Fruit fly (Drosophila melanogaster) whole organism, prepupa: ENCODE data around the gene COX7AL2.

Experiments
- CG10631 ChIP-seq: fragments of 200-800 bp; sonication (Bioruptor generic); optimal IDR thresholded peaks from 2 replicates; lab custom pipeline; 2016; ENCODE audit warnings: missing biosample characterization, missing genetic modification characterization
- CG10669 ChIP-seq: fragments of 200-800 bp; sonication (Bioruptor generic); optimal IDR thresholded peaks from 3 replicates; lab custom pipeline; 2018; ENCODE audit warnings: missing biosample characterization, mild to moderate bottlenecking, missing genetic modification characterization, moderate library complexity
- CG11294 ChIP-seq: fragments of 200-800 bp; sonication (Bioruptor generic); IDR thresholded peaks from 2 replicates; pipeline ENCODE4 v1.3.6; 2022; ENCODE audit warnings: missing biosample characterization, missing genetic modification characterization
- CG11762 ChIP-seq: fragments of 200-800 bp; sonication (Bioruptor generic); optimal IDR thresholded peaks from 3 replicates; lab custom pipeline; 2016; ENCODE audit warnings: missing biosample characterization, missing genetic modification characterization; ENCODE audit not compliant: insufficient read depth
- CG11902 ChIP-seq: fragments of 200-800 bp; sonication (Bioruptor generic); optimal IDR thresholded peaks from 3 replicates; lab custom pipeline; 2016; ENCODE audit warnings: missing biosample characterization, missing genetic modification characterization
- CG16779 ChIP-seq: fragments of 200-800 bp; sonication (Bioruptor generic); optimal IDR thresholded peaks from 3 replicates; lab custom pipeline; 2017; ENCODE audit warnings: missing biosample characterization, mild to moderate bottlenecking, missing genetic modification characterization
- CG3032 ChIP-seq: fragments of 200-800 bp; optimal IDR thresholded peaks from 2 replicates; lab custom pipeline; 2019; ENCODE audit warnings: missing biosample characterization, mild to moderate bottlenecking, missing genetic modification characterization, moderate library complexity
- CG31627 ChIP-seq: fragments of 200-800 bp; sonication (Bioruptor generic); optimal IDR thresholded peaks from 3 replicates; lab custom pipeline; 2016; ENCODE audit warnings: missing biosample characterization, missing genetic modification characterization
- CG32006 ChIP-seq: fragments of 200-800 bp; sonication (Bioruptor generic); optimal IDR thresholded peaks from 3 replicates; lab custom pipeline; 2017; ENCODE audit warnings: missing biosample characterization, mild to moderate bottlenecking, missing genetic modification characterization
- CG34406 ChIP-seq: fragments of 200-800 bp; sonication (Bioruptor generic); optimal IDR thresholded peaks from 3 replicates; lab custom pipeline; 2016; ENCODE audit warnings: missing biosample characterization, missing genetic modification characterization
- CG3919 ChIP-seq: fragments of 200-800 bp; sonication (Bioruptor generic); optimal IDR thresholded peaks from 3 replicates; lab custom pipeline; 2016; ENCODE audit warnings: missing biosample characterization, missing genetic modification characterization
- CG6276 ChIP-seq: fragments of 200-800 bp; sonication (Bioruptor generic); optimal IDR thresholded peaks from 2 replicates; lab custom pipeline; 2017; ENCODE audit warnings: missing biosample characterization, mild to moderate bottlenecking, missing genetic modification characterization
- CG6792 ChIP-seq: fragments of 200-800 bp; sonication (Bioruptor generic); optimal IDR thresholded peaks from 3 replicates; lab custom pipeline; 2016; ENCODE audit warnings: missing biosample characterization, missing genetic modification characterization
- CG6808 ChIP-seq: fragments of 200-800 bp; sonication (Bioruptor generic); optimal IDR thresholded peaks from 3 replicates; lab custom pipeline; 2017; ENCODE audit warnings: missing biosample characterization, missing genetic modification characterization, mild to moderate bottlenecking, moderate library complexity, missing genetic modification reagents
- CG6854 ChIP-seq: fragments of 200-800 bp; sonication (Bioruptor generic); optimal IDR thresholded peaks from 2 replicates; lab custom pipeline; 2017; ENCODE audit warnings: missing biosample characterization, mild to moderate bottlenecking, missing genetic modification characterization
- CG7368 ChIP-seq: fragments of 200-800 bp; sonication (Bioruptor generic); optimal IDR thresholded peaks from 3 replicates; lab custom pipeline; 2016; ENCODE audit warnings: missing biosample characterization, missing genetic modification characterization
- CG8119 ChIP-seq: fragments of 200-800 bp; sonication (Bioruptor generic); IDR thresholded peaks from 3 replicates; pipeline ENCODE4 v1.3.6; 2022; ENCODE audit warnings: missing biosample characterization, missing genetic modification characterization
- CG8319 ChIP-seq: fragments of 200-800 bp; sonication (Bioruptor generic); optimal IDR thresholded peaks from 3 replicates; lab custom pipeline; 2016; ENCODE audit warnings: missing biosample characterization, missing genetic modification characterization
- CG8632 ChIP-seq: fragments of 200-800 bp; sonication (Bioruptor generic); optimal IDR thresholded peaks from 3 replicates; lab custom pipeline; 2016; ENCODE audit warnings: missing biosample characterization, missing genetic modification characterization
- CG9139 ChIP-seq: fragments of 200-800 bp; sonication (Bioruptor generic); optimal IDR thresholded peaks from 3 replicates; lab custom pipeline; 2017; ENCODE audit warnings: missing biosample characterization, mild to moderate bottlenecking, missing genetic modification characterization
- Eip75B ChIP-seq: fragments of 200-800 bp; sonication (Bioruptor generic); optimal IDR thresholded peaks from 3 replicates; lab custom pipeline; 2016; ENCODE audit warnings: missing biosample characterization, missing genetic modification characterization
- Eip78C ChIP-seq: fragments of 200-800 bp; sonication (Bioruptor generic); peaks from one replicate; lab custom pipeline; 2016; ENCODE audit warnings: missing biosample characterization, missing genetic modification characterization
- Eip93F ChIP-seq: fragments of 200-800 bp; sonication (Bioruptor generic); optimal IDR thresholded peaks from 2 replicates; lab custom pipeline; 2016; ENCODE audit warnings: missing biosample characterization, mild to moderate bottlenecking, missing genetic modification characterization
- Ets96B ChIP-seq: fragments of 200-800 bp; optimal IDR thresholded peaks from 2 replicates; lab custom pipeline; 2019; ENCODE audit warnings: missing biosample characterization, mild to moderate bottlenecking, missing genetic modification characterization, moderate library complexity
- Gug ChIP-seq: fragments of 200-800 bp; sonication (Bioruptor generic); IDR thresholded peaks from 2 replicates; pipeline ENCODE4 v1.3.6; 2022; ENCODE audit warnings: missing biosample characterization, missing genetic modification characterization
- Hr38 ChIP-seq: sonication (Bioruptor generic); optimal IDR thresholded peaks from 2 replicates; lab custom pipeline; 2016; ENCODE audit warnings: missing biosample characterization, missing genetic modification characterization
- Hr39 ChIP-seq: fragments of 200-800 bp; sonication (Bioruptor generic); optimal IDR thresholded peaks from 2 replicates; lab custom pipeline; 2016; ENCODE audit warnings: missing biosample characterization, missing genetic modification characterization
- Hr4 ChIP-seq: fragments of 200-800 bp; sonication (Bioruptor generic); optimal IDR thresholded peaks from 3 replicates; lab custom pipeline; 2016; ENCODE audit warnings: missing biosample characterization, missing genetic modification characterization
- Lpt ChIP-seq: fragments of 200-800 bp; sonication (Bioruptor generic); optimal IDR thresholded peaks from 3 replicates; lab custom pipeline; 2016; ENCODE audit warnings: missing biosample characterization, missing genetic modification characterization
- OdsH ChIP-seq: fragments of 200-800 bp; sonication (Bioruptor generic); optimal IDR thresholded peaks from 3 replicates; lab custom pipeline; 2016; ENCODE audit warnings: missing biosample characterization, missing genetic modification characterization
- Smox ChIP-seq: fragments of 200-800 bp; sonication (Bioruptor generic); optimal IDR thresholded peaks from 3 replicates; lab custom pipeline; 2016; ENCODE audit warnings: missing biosample characterization, missing genetic modification characterization
- Sox102F ChIP-seq: fragments of 200-800 bp; sonication (Bioruptor generic); optimal IDR thresholded peaks from 2 replicates; lab custom pipeline; 2016; ENCODE audit warnings: missing biosample characterization, mild to moderate bottlenecking, missing genetic modification characterization
- Sox14 ChIP-seq: fragments of 200-800 bp; sonication (Bioruptor generic); optimal IDR thresholded peaks from 3 replicates; lab custom pipeline; 2016; ENCODE audit warnings: missing biosample characterization, missing genetic modification characterization
- Sox15 ChIP-seq: fragments of 200-800 bp; sonication (Bioruptor generic); optimal IDR thresholded peaks from 3 replicates; lab custom pipeline; 2016; ENCODE audit warnings: missing biosample characterization, missing genetic modification characterization
- achi ChIP-seq: fragments of 200-800 bp; sonication (Bioruptor generic); optimal IDR thresholded peaks from 3 replicates; lab custom pipeline; 2016; ENCODE audit warnings: missing biosample characterization, missing genetic modification characterization
- acj6 ChIP-seq: fragments of 200-800 bp; sonication (Bioruptor generic); optimal IDR thresholded peaks from 3 replicates; lab custom pipeline; 2016; ENCODE audit warnings: missing biosample characterization, missing genetic modification characterization
- cyc ChIP-seq: fragments of 200-800 bp; sonication (Bioruptor generic); optimal IDR thresholded peaks from 3 replicates; lab custom pipeline; 2016; ENCODE audit warnings: missing biosample characterization, missing genetic modification characterization
- dac ChIP-seq: fragments of 200-800 bp; sonication (Bioruptor generic); optimal IDR thresholded peaks from 2 replicates; lab custom pipeline; 2017; ENCODE audit warnings: missing biosample characterization, mild to moderate bottlenecking, missing genetic modification characterization
- dsx ChIP-seq: fragments of 200-800 bp; optimal IDR thresholded peaks from 3 replicates; lab custom pipeline; 2019; ENCODE audit warnings: missing biosample characterization, mild to moderate bottlenecking, missing genetic modification characterization, moderate library complexity; ENCODE audit not compliant: poor library complexity, severe bottlenecking
- esn ChIP-seq: fragments of 200-800 bp; sonication (Bioruptor generic); optimal IDR thresholded peaks from 2 replicates; lab custom pipeline; 2016; ENCODE audit warnings: missing biosample characterization, mild to moderate bottlenecking, missing genetic modification characterization, moderate library complexity
- fd59A ChIP-seq: fragments of 200-800 bp; sonication (Bioruptor generic); optimal IDR thresholded peaks from 2 replicates; lab custom pipeline; 2017; ENCODE audit warnings: missing biosample characterization, mild to moderate bottlenecking, missing genetic modification characterization, missing genetic modification reagents
- fd85E ChIP-seq: fragments of 200-800 bp; sonication (Bioruptor generic); optimal IDR thresholded peaks from 3 replicates; lab custom pipeline; 2016; ENCODE audit warnings: missing biosample characterization, missing genetic modification characterization
- fkh ChIP-seq: fragments of 200-800 bp; sonication (Bioruptor generic); optimal IDR thresholded peaks from 3 replicates; lab custom pipeline; 2017; ENCODE audit warnings: missing biosample characterization, mild to moderate bottlenecking, missing genetic modification characterization, moderate library complexity
- lz ChIP-seq: fragments of 200-800 bp; sonication (Bioruptor generic); optimal IDR thresholded peaks from 3 replicates; lab custom pipeline; 2016; ENCODE audit warnings: missing biosample characterization, missing genetic modification characterization
- net ChIP-seq: fragments of 200-800 bp; sonication (Bioruptor generic); optimal IDR thresholded peaks from 3 replicates; lab custom pipeline; 2016; ENCODE audit warnings: missing biosample characterization, missing genetic modification characterization
- pdm3 ChIP-seq: fragments of 200-800 bp; sonication (Bioruptor generic); optimal IDR thresholded peaks from 3 replicates; lab custom pipeline; 2016; ENCODE audit warnings: missing biosample characterization, missing genetic modification characterization
- salr ChIP-seq, 2 experiments: fragments of 200-800 bp; sonication (Bioruptor generic); optimal IDR thresholded peaks; 3 replicates each; lab custom pipeline; 2016 to 2018; ENCODE audit warnings: missing biosample characterization in 2 of 2, missing genetic modification characterization in 2 of 2, mild to moderate bottlenecking in 1 of 2
- spab ChIP-seq: fragments of 200-800 bp; sonication (Bioruptor generic); optimal IDR thresholded peaks from 2 replicates; lab custom pipeline; 2017; ENCODE audit warnings: missing biosample characterization, mild to moderate bottlenecking, missing genetic modification characterization, missing genetic modification reagents
- svp ChIP-seq: fragments of 200-800 bp; sonication (Bioruptor generic); peaks from one replicate; lab custom pipeline; 2016; ENCODE audit warnings: missing biosample characterization, missing genetic modification characterization
- vri ChIP-seq: fragments of 200-800 bp; sonication (Bioruptor generic); optimal IDR thresholded peaks from 3 replicates; lab custom pipeline; 2016; ENCODE audit warnings: missing biosample characterization, mild to moderate bottlenecking, missing genetic modification characterization

COX7AL2 gene

dm6 chr2L:2164520-2165237 lies 33.0 kb downstream of the COX7AL2 start:
- TF ChIP-seq CG10631 (GFP tag; lab: Kevin White, UChicago) (peak; percentile 91), Hr4 (GFP tag; lab: Kevin White, UChicago) (peak; percentile 24), Hr39 (GFP tag; lab: Kevin White, UChicago) (peak; percentile 95), CG11902 (GFP tag; lab: Kevin White, UChicago) (peak; percentile 84), Ets96B (tag; lab: Kevin White, UChicago) (peak; percentile 96), Eip75B (peak; percentile 96), fkh (GFP tag; lab: Kevin White, UChicago) (no peak), lz (GFP tag; lab: Kevin White, UChicago) (peak; percentile 94), esn (peak; percentile 94), CG7368 (peak; percentile 86), CG3032 (tag; lab: Kevin White, UChicago) (peak; percentile 97), acj6 (GFP tag; lab: Kevin White, UChicago) (peak; percentile 93), achi (GFP tag; lab: Kevin White, UChicago) (peak; percentile 88), CG6276 (GFP tag; lab: Kevin White, UChicago) (peak; percentile 39), Sox15 (GFP tag; lab: Kevin White, UChicago) (peak; percentile 89), CG16779 (tag; lab: Kevin White, UChicago) (peak; percentile 75), Sox102F (GFP tag; lab: Kevin White, UChicago) (peak; percentile 94), Hr38 (no peak), CG31627 (GFP tag; lab: Kevin White, UChicago) (peak; percentile 93), CG6808 (GFP tag; lab: Kevin White, UChicago) (peak; percentile 96), Smox (GFP tag; lab: Kevin White, UChicago) (peak; percentile 95), CG8119 (peak; percentile 62; the same call in 2 of the 3 replicates), CG6792 (GFP tag; lab: Kevin White, UChicago) (peak; percentile 92), Eip78C (peak; percentile 98), CG6854 (GFP tag; lab: Kevin White, UChicago) (peak; percentile 87), vri (peak; percentile 87), Sox14 (peak; percentile 91), OdsH (GFP tag; lab: Kevin White, UChicago) (peak; percentile 83), CG32006 (GFP tag; lab: Kevin White, UChicago) (peak; percentile 59), CG8319 (GFP tag; lab: Kevin White, UChicago) (peak; percentile 90), dac (GFP tag; lab: Kevin White, UChicago) (no peak), cyc (GFP tag; lab: Kevin White, UChicago) (peak; percentile 96), spab (GFP tag; lab: Kevin White, UChicago) (peak; percentile 97), Gug (GFP tag; lab: Robert Waterston, UW) (peak; percentile 66), dsx (GFP tag; lab: Kevin White, UChicago) (peak; percentile 93), CG9139 (peak; percentile 90), svp (GFP tag; lab: Kevin White, UChicago) (peak; percentile 97), CG11294 (GFP tag; lab: Robert Waterston, UW) (peak; percentile 35; the same call in 1 of the 2 replicates), net (peak; percentile 85), pdm3 (peak; percentile 85), CG8632 (GFP tag; lab: Kevin White, UChicago) (peak; percentile 90), CG11762 (peak; percentile 88), CG34406 (peak; percentile 91), salr (GFP tag; optimal IDR thresholded peaks at IDR 0.05; lab: Kevin White, UChicago) (peak; percentile 61 to 91), fd85E (GFP tag; lab: Kevin White, UChicago) (peak; percentile 71), CG3919 (GFP tag; lab: Kevin White, UChicago) (peak; percentile 96), fd59A (peak; percentile 90), Lpt (GFP tag; lab: Kevin White, UChicago) (peak; percentile 84), Eip93F (GFP tag; lab: Kevin White, UChicago) (peak; percentile 83), CG10669 (GFP tag; lab: Kevin White, UChicago) (peak; percentile 97)
